Worm (Caenorhabditis elegans) whole organism, late embryonic: ENCODE results near the gene C51E3.10.

Experiments used
- C08G9.2 ChIP-seq: sonication (generic microtip); optimal IDR thresholded peaks from 2 replicates; lab custom pipeline; 2016; ENCODE audit warnings: mild to moderate bottlenecking, missing genetic modification characterization, moderate library complexity, missing compliant biosample characterization
- C38D4.7 ChIP-seq: fragments of 200-800 bp; sonication (Bioruptor generic); optimal IDR thresholded peaks from 2 replicates; lab custom pipeline; 2018; ENCODE audit warnings: mild to moderate bottlenecking, missing genetic modification characterization, moderate library complexity, missing compliant biosample characterization
- F13H6.1 ChIP-seq: sonication (generic microtip); optimal IDR thresholded peaks from 2 replicates; lab custom pipeline; 2016; ENCODE audit warnings: missing genetic modification characterization, missing compliant biosample characterization
- K02D7.2 ChIP-seq: sonication (generic microtip); optimal IDR thresholded peaks from 2 replicates; lab custom pipeline; 2017; ENCODE audit warnings: mild to moderate bottlenecking, missing genetic modification characterization, missing compliant biosample characterization
- T23F11.4 ChIP-seq: fragments of 200-800 bp; sonication (Bioruptor generic); optimal IDR thresholded peaks from 2 replicates; lab custom pipeline; 2018; ENCODE audit warnings: mild to moderate bottlenecking, missing genetic modification characterization, missing compliant biosample characterization
- Y22D7AL.16 ChIP-seq: sonication (generic microtip); optimal IDR thresholded peaks from 2 replicates; lab custom pipeline; 2016; ENCODE audit warnings: missing genetic modification characterization, missing compliant biosample characterization
- ahr-1 ChIP-seq: sonication (generic microtip); optimal IDR thresholded peaks from 2 replicates; lab custom pipeline; 2016; ENCODE audit warnings: missing genetic modification characterization, missing compliant biosample characterization
- ama-1 ChIP-seq: fragments of 150-350 bp; optimal IDR thresholded peaks from 2 replicates; lab custom pipeline; 2014
- ceh-14 ChIP-seq: sonication (generic microtip); optimal IDR thresholded peaks from 2 replicates; lab custom pipeline; 2016; ENCODE audit warnings: missing genotype, missing genetic modification characterization, missing compliant biosample characterization
- ceh-24 ChIP-seq: sonication (generic microtip); optimal IDR thresholded peaks from 2 replicates; lab custom pipeline; 2016; ENCODE audit warnings: mild to moderate bottlenecking, missing genetic modification characterization, missing compliant biosample characterization
- ceh-31 ChIP-seq: sonication (generic microtip); optimal IDR thresholded peaks from 2 replicates; lab custom pipeline; 2016; ENCODE audit warnings: missing genetic modification characterization, missing compliant biosample characterization
- ceh-34 ChIP-seq: sonication (generic microtip); optimal IDR thresholded peaks from 2 replicates; lab custom pipeline; 2016; ENCODE audit warnings: mild to moderate bottlenecking, missing genetic modification characterization, missing compliant biosample characterization
- che-1 ChIP-seq: sonication (generic microtip); optimal IDR thresholded peaks from 2 replicates; lab custom pipeline; 2016; ENCODE audit warnings: mild to moderate bottlenecking, missing genetic modification characterization, missing compliant biosample characterization
- dmd-4 ChIP-seq: sonication (generic microtip); optimal IDR thresholded peaks from 2 replicates; lab custom pipeline; 2016; ENCODE audit warnings: borderline replicate concordance, missing genetic modification characterization, missing compliant biosample characterization
- elt-4 ChIP-seq: sonication (generic microtip); optimal IDR thresholded peaks from 2 replicates; lab custom pipeline; 2016; ENCODE audit warnings: missing genetic modification characterization, missing compliant biosample characterization
- eyg-1 ChIP-seq: sonication (generic microtip); optimal IDR thresholded peaks from 2 replicates; lab custom pipeline; 2016; ENCODE audit warnings: missing genotype, missing genetic modification characterization, missing compliant biosample characterization
- fax-1 ChIP-seq: sonication (generic microtip); optimal IDR thresholded peaks from 2 replicates; lab custom pipeline; 2016; ENCODE audit warnings: missing genotype, missing genetic modification characterization, missing compliant biosample characterization
- gmeb-2 ChIP-seq: sonication (generic microtip); optimal IDR thresholded peaks from 2 replicates; lab custom pipeline; 2016; ENCODE audit warnings: missing genetic modification characterization, inconsistent platforms, missing compliant biosample characterization
- lim-6 ChIP-seq: sonication (generic microtip); optimal IDR thresholded peaks from 2 replicates; lab custom pipeline; 2016; ENCODE audit warnings: missing genetic modification characterization, missing compliant biosample characterization
- lin-11 ChIP-seq: fragments of 200-800 bp; sonication (Bioruptor generic); optimal IDR thresholded peaks from 2 replicates; lab custom pipeline; 2018; ENCODE audit warnings: mild to moderate bottlenecking, missing genetic modification characterization, missing compliant biosample characterization
- nhr-11 ChIP-seq: fragments of 150-350 bp; optimal IDR thresholded peaks from 2 replicates; lab custom pipeline; 2014; ENCODE audit warnings: missing biosample characterization, missing genetic modification characterization
- nhr-232 ChIP-seq: sonication (generic microtip); optimal IDR thresholded peaks from 2 replicates; lab custom pipeline; 2016; ENCODE audit warnings: missing genetic modification characterization, missing compliant biosample characterization
- npax-4 ChIP-seq: sonication (generic microtip); optimal IDR thresholded peaks from 2 replicates; lab custom pipeline; 2016; ENCODE audit warnings: missing genetic modification characterization, missing compliant biosample characterization
- pha-4 ChIP-seq: fragments of 150-350 bp; optimal IDR thresholded peaks from 2 replicates; lab custom pipeline; 2018; ENCODE audit warnings: missing biosample characterization, missing genetic modification reagents, missing genetic modification characterization
- pros-1 ChIP-seq: fragments of 150-350 bp; optimal IDR thresholded peaks from 2 replicates; lab custom pipeline; 2014; ENCODE audit warnings: missing biosample characterization, missing genetic modification reagents, missing genetic modification characterization
- rnt-1 ChIP-seq: sonication (generic microtip); optimal IDR thresholded peaks from 2 replicates; lab custom pipeline; 2016; ENCODE audit warnings: missing genetic modification characterization, missing compliant biosample characterization
- sox-2 ChIP-seq: fragments of 200-800 bp; sonication (Bioruptor generic); IDR thresholded peaks from 2 replicates; pipeline ENCODE4 v1.3.6; 2022; ENCODE audit warnings: missing genetic modification reagents, missing genetic modification characterization, missing compliant biosample characterization
- sox-4 ChIP-seq: sonication (generic microtip); optimal IDR thresholded peaks from 2 replicates; lab custom pipeline; 2017; ENCODE audit warnings: mild to moderate bottlenecking, missing genetic modification characterization, inconsistent platforms, missing compliant biosample characterization
- tbx-7 ChIP-seq: sonication (generic microtip); optimal IDR thresholded peaks from 2 replicates; lab custom pipeline; 2016; ENCODE audit warnings: missing genotype, missing genetic modification characterization, missing compliant biosample characterization
- ttx-3 ChIP-seq: sonication (generic microtip); optimal IDR thresholded peaks from 2 replicates; lab custom pipeline; 2016; ENCODE audit warnings: missing genetic modification reagents, missing genetic modification characterization, missing compliant biosample characterization
- unc-3 ChIP-seq, 2 experiments: fragments of 200-800 bp in 1 of 2; sonication (Bioruptor generic) in 1 of 2; sonication (generic microtip) in 1 of 2; conservative IDR thresholded peaks in 1 of 2; optimal IDR thresholded peaks in 1 of 2; 2 replicates each; pipeline versions ENCODE4 v1.3.6 to Lab custom; 2016 to 2022; ENCODE audit warnings: missing compliant biosample characterization in 2 of 2, missing genetic modification characterization in 2 of 2, missing genetic modification reagents in 1 of 2
- unc-55 ChIP-seq: sonication (generic microtip); optimal IDR thresholded peaks from 2 replicates; lab custom pipeline; 2017; ENCODE audit warnings: missing biosample characterization, missing genetic modification reagents, missing genetic modification characterization
- unc-86 ChIP-seq: sonication (generic microtip); optimal IDR thresholded peaks from 2 replicates; lab custom pipeline; 2016; ENCODE audit warnings: missing genetic modification characterization, missing compliant biosample characterization
- zip-5 ChIP-seq: sonication (generic microtip); optimal IDR thresholded peaks from 2 replicates; lab custom pipeline; 2016; ENCODE audit warnings: missing genetic modification characterization, missing compliant biosample characterization
- ztf-16 ChIP-seq: sonication (generic microtip); optimal IDR thresholded peaks from 2 replicates; lab custom pipeline; 2017; ENCODE audit warnings: missing genetic modification characterization, missing compliant biosample characterization

C51E3.10 gene

DNA sequence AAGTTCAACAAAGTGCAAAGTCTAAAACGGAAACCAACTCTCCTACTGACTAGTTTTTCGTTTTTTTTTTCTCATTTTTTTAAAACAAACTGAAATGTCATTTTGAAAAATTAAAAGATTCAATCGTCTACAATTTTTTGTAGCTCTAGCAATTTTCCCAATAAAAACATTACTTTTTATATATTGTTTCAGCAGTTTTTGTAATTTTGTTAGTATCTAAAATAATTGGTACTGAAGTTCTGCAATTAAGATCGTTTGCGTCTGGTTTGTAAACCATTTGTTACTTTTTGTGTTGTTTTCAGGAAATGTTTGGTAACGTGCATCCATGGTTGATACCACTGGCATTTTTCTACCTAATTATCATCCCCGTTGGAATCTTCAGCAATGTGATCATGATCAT, 2.4 kb downstream of the C51E3.10 start, which contains the start of gene srsx-30:
Gene srsx-30, plus strand, starts transcription at position 301 of the 400 bp plus-strand sequence.
- TF ChIP-seq pha-4 (tag; lab: Kevin White, UChicago) (no peak), elt-4 (tag; lab: Kevin White, UChicago) (no peak), F13H6.1 (no peak), fax-1 (no peak), T23F11.4 (GFP tag; lab: Kevin White, UChicago) (no peak), rnt-1 (tag; lab: Kevin White, UChicago) (no peak), sox-4 (tag; lab: Kevin White, UChicago) (no peak), Y22D7AL.16 (no peak), dmd-4 (tag; lab: Kevin White, UChicago) (no peak), che-1 (tag; lab: Kevin White, UChicago) (no peak), ceh-31 (tag; lab: Kevin White, UChicago) (no peak), pros-1 (no peak)

DNA sequence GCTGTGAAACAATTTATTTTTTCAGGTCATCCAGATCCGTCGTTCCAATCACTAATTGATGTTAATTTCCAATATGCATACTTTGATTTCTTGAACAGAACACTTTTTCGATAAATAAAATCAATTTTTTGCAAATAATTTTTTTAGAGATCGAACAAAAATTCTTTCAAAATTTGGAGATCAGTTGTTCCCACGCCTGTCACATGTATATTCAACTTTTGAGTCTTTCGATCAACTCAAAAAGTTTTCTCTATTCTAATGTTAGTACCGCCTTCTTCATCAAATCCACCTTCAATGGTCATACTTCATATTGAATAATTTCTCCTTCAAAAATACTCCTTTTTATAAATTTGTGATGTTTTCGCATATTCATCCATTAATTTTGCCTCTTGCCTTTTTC, 6.2 kb downstream of the C51E3.10 start, which contains the start of gene srsx-29:
Gene srsx-29, plus strand, starts transcription at position 301 of the 400 bp plus-strand sequence.
- TF ChIP-seq ceh-24 (no peak), ceh-34 (tag; lab: Kevin White, UChicago) (no peak), ztf-16 (tag; lab: Kevin White, UChicago) (no peak), eyg-1 (tag; lab: Kevin White, UChicago) (no peak), lin-11 (no peak)

DNA sequence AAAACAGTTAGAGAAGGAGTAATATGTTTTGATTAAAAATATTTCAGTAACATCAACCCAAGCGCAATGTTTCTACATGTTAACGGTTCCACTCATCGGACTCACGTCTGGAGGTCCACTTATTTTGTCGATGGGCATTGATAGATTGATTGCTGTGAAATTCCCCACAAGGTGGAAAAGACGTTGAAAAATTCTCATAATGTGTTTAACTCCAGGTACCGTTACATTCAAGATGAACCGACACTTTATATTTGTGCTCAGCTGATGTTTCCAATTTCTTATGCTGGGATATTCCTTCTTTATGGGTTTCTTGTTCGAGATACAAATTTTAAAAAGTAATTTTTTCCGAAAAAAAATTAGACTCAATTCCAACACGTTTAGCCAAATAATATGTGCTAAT, 7.9 kb downstream of the C51E3.10 start:
- TF ChIP-seq unc-86 (tag; lab: Kevin White, UChicago) (no peak), tbx-7 (tag; lab: Kevin White, UChicago) (no peak), npax-4 (no peak), pros-1 (no peak), nhr-11 (tag; lab: Kevin White, UChicago) (no peak), zip-5 (no peak), unc-3 (GFP tag; conservative IDR thresholded peaks at IDR 0.05; lab: Robert Waterston, UW) (no peak), unc-3 (tag; optimal IDR thresholded peaks at IDR 0.05; lab: Kevin White, UChicago) (no peak), K02D7.2 (tag; lab: Kevin White, UChicago) (no peak), Y22D7AL.16 (no peak), ama-1 (lab: Kevin White, UChicago) (no peak)
- TF ChIP-seq, all 69 proteins: peak for 0

DNA sequence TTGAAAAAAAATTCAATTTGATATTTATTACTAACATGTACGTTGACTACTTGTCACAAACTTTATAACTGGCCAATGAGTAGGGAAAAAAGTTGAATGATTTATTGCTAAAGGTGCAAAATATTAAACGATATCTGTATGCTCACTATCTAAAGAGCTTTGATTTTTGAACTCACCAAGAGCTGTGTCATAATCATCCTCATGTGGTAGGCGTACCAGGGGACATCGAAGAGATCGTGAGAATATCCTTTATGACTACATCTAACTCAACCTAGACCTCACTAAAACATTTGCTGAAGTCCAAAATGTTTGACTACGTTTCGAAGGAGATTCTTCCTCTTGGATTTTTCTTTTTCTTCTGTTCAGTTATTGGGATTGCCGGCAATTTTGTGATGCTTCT, 8.7 kb downstream of the C51E3.10 start, which contains the start of gene srsx-28:
Gene srsx-28, plus strand, starts transcription at position 301 of the 400 bp plus-strand sequence.
- TF ChIP-seq eyg-1 (tag; lab: Kevin White, UChicago) (no peak), lin-11 (no peak), C38D4.7 (GFP tag; lab: Kevin White, UChicago) (no peak), ama-1 (lab: Kevin White, UChicago) (no peak), zip-5 (no peak), T23F11.4 (GFP tag; lab: Kevin White, UChicago) (no peak), Y22D7AL.16 (no peak), nhr-232 (tag; lab: Kevin White, UChicago) (no peak), ceh-24 (no peak), ahr-1 (tag; lab: Kevin White, UChicago) (no peak), ceh-31 (tag; lab: Kevin White, UChicago) (no peak), C08G9.2 (tag; lab: Kevin White, UChicago) (no peak), unc-55 (GFP tag; lab: Kevin White, UChicago) (no peak)

DNA sequence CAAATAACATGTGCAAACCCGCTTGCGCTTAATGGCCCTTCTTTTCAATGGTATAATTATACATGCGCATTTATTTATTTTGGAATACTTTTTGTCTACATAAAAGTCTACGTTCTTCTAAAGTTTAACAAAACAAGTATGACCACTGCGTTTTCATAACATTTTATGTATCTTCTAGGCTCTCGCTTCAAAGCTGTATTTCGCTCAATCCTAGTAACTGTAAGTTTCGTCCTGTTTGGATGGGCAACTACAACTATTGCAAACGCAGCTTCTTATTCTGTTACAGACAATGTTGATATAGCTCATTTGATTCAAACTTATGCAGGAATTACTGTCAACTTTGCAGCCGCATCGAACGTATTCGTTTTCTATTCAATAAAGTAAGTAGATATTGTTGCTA, 11.2 kb downstream of the C51E3.10 start, which contains the start of gene srsx-27:
Gene srsx-27, plus strand, starts transcription at position 301 of the 400 bp plus-strand sequence.
- TF ChIP-seq unc-86 (tag; lab: Kevin White, UChicago) (no peak), ahr-1 (tag; lab: Kevin White, UChicago) (no peak), fax-1 (no peak), lim-6 (tag; lab: Kevin White, UChicago) (no peak), gmeb-2 (no peak), ttx-3 (tag; lab: Kevin White, UChicago) (no peak), pha-4 (tag; lab: Kevin White, UChicago) (no peak), ceh-14 (tag; lab: Kevin White, UChicago) (no peak), nhr-11 (tag; lab: Kevin White, UChicago) (no peak), sox-2 (GFP tag; lab: Robert Waterston, UW) (no peak)
- TF ChIP-seq, all 69 proteins: peak for 0
